Fruit fly (Drosophila melanogaster): Measurements from ENCODE around the gene CG15628.

CG15628 gene

dm6 chr2L:4821757-4822156 lies at the start of gene CG15628:
TSS of gene CG15628 (plus strand) at chr2L:4821774.
- TF ChIP-seq CG10669 (GFP tag; optimal IDR thresholded peaks at IDR 0.05) (no peak), vri (GFP tag; optimal IDR thresholded peaks at IDR 0.05) (no peak), CG3032 (tag; optimal IDR thresholded peaks at IDR 0.05) (no peak), Eip78C (GFP tag) (no peak), CG3919 (GFP tag; optimal IDR thresholded peaks at IDR 0.05) (no peak), salr (GFP tag; optimal IDR thresholded peaks at IDR 0.05) (no peak), Sox14 (GFP tag; optimal IDR thresholded peaks at IDR 0.05) (no peak), CG6808 (GFP tag; optimal IDR thresholded peaks at IDR 0.05) (no peak), CG32006 (GFP tag; optimal IDR thresholded peaks at IDR 0.05) (no peak), Met (GFP tag; optimal IDR thresholded peaks at IDR 0.05) (no peak), dsx (GFP tag; optimal IDR thresholded peaks at IDR 0.05; ENCODE audit: poor library complexity, severe bottlenecking) (no peak), CG8632 (GFP tag; optimal IDR thresholded peaks at IDR 0.05) (no peak), Ets21C (GFP tag; optimal IDR thresholded peaks at IDR 0.05) (no peak), CG1621 (tag; optimal IDR thresholded peaks at IDR 0.05) (no peak), ss (GFP tag; optimal IDR thresholded peaks at IDR 0.05) (no peak), pdm3 (GFP tag; optimal IDR thresholded peaks at IDR 0.05) (no peak), esn (GFP tag; optimal IDR thresholded peaks at IDR 0.05) (no peak), Eip93F (GFP tag; optimal IDR thresholded peaks at IDR 0.05) (no peak), CG10631 (GFP tag; optimal IDR thresholded peaks at IDR 0.05) (no peak)

DNA sequence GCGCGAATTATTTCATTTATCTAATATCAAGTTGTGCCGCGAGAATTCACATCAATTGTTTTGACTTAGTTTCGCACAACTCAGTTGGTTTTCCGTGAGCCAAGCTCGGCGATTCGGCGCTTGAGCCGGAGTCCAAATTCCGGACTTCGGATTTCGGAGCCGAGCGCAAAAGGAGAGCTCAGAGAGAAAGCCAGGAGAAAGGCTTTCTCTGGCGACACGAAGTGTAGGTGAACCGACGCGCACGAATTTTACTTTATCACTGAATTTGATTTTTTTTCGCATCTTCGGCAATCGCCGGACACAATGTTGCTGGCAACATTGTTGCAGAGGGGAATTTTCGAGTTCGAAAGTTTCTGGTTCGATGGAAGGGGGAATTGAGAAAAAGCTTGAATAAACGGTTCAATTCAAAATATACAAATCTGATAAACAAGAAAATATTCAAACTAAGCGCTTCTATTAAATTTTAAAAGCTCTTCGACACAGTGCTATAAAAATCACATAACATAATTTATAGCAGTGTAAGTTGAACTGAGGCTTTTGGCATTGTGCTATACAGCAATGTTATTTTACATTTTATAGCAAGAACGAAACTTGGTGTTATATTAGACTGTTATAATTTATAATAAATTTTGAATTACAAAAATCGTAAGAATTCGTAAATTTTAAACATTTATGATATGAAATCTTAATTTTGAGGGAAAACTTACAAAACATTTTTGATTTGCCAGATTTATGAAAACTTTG lies 27.6 kb upstream of the CG15628 start, which contains the start of gene fipi:
fipi (minus strand) TSS at position 265 of the 744 bp plus-strand sequence.
- TF ChIP-seq Eip78C (GFP tag) (peak; percentile 66), dsx (GFP tag; optimal IDR thresholded peaks at IDR 0.05; ENCODE audit: poor library complexity, severe bottlenecking) (peak; percentile 78), achi (GFP tag; optimal IDR thresholded peaks at IDR 0.05) (no peak), eg (GFP tag; IDR thresholded peaks at IDR 0.05) (peak; percentile 27; the same call in 1 of the 3 replicates), pdm3 (GFP tag; optimal IDR thresholded peaks at IDR 0.05) (no peak), CG6276 (GFP tag; optimal IDR thresholded peaks at IDR 0.05) (no peak), CG15336 (GFP tag; IDR thresholded peaks at IDR 0.05) (no peak), svp (GFP tag) (peak; percentile 46)

dm6 chr2L:4794524-4794804 lies 27.1 kb upstream of the CG15628 start, which contains the start of gene CG3294:
TSS of gene CG3294 (plus strand) at chr2L:4794549.
- no peak for TF ChIP-seq CG8319 (GFP tag; optimal IDR thresholded peaks at IDR 0.05)
- no peak for TF ChIP-seq dac (GFP tag; optimal IDR thresholded peaks at IDR 0.05)
- no peak for TF ChIP-seq vri (GFP tag; optimal IDR thresholded peaks at IDR 0.05)
- TF ChIP-seq achi (GFP tag; optimal IDR thresholded peaks at IDR 0.05) = no peak
- no peak for TF ChIP-seq CG6792 (GFP tag; optimal IDR thresholded peaks at IDR 0.05)

DNA sequence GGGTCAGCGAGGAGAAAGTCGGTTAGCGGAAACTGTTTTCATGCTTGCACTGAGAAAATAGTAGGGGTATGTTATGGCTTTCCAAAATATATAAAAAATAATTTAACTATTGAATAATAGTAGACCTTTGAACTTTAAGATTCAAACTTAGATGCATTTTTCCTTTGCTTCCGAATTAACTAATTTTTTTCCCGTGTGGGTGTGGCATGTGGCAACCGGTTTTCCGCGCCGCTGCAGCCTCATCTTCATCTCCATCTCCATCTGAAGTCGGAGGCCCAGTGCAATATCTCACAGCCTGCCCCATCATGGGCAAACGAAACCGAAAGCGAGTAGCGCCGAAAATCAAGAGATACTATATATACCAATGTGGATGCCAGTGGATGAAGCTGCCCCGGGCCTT lies 23.9 kb upstream of the CG15628 start:
- peak; percentile 42 for TF ChIP-seq Hr4 (GFP tag; optimal IDR thresholded peaks at IDR 0.05)
- TF ChIP-seq CG8119 (GFP tag; IDR thresholded peaks at IDR 0.05) = peak; percentile 82
- TF ChIP-seq esn (GFP tag; optimal IDR thresholded peaks at IDR 0.05) = peak; percentile 57
- peak; percentile 70 for TF ChIP-seq CG11762 (GFP tag; optimal IDR thresholded peaks at IDR 0.05; ENCODE audit: insufficient read depth)
- peak; percentile 43 for TF ChIP-seq svp (GFP tag)
- TF ChIP-seq fd85E (GFP tag; optimal IDR thresholded peaks at IDR 0.05) = peak; percentile 12
- TF ChIP-seq Sox15 (GFP tag; optimal IDR thresholded peaks at IDR 0.05) = no peak
- TF ChIP-seq topi (GFP tag; optimal IDR thresholded peaks at IDR 0.05) = peak; percentile 4
- TF ChIP-seq Blimp-1 (GFP tag; optimal IDR thresholded peaks at IDR 0.05) = peak; percentile 96
- TF ChIP-seq CG4318 (GFP tag; optimal IDR thresholded peaks at IDR 0.05) = peak; percentile 8
- TF ChIP-seq OdsH (GFP tag; optimal IDR thresholded peaks at IDR 0.05) = peak; percentile 54
- TF ChIP-seq CG6808 (GFP tag; optimal IDR thresholded peaks at IDR 0.05) = no peak
- TF ChIP-seq CG6854 (GFP tag; optimal IDR thresholded peaks at IDR 0.05) = no peak
- no peak for TF ChIP-seq CG11902 (GFP tag; optimal IDR thresholded peaks at IDR 0.05)
- TF ChIP-seq Sox14 (GFP tag; optimal IDR thresholded peaks at IDR 0.05) = peak; percentile 32
- peak; percentile 67 for TF ChIP-seq CG6163 (GFP tag; IDR thresholded peaks at IDR 0.05)
- no peak for TF ChIP-seq CG11294 (GFP tag; IDR thresholded peaks at IDR 0.05)
- TF ChIP-seq CG10631 (GFP tag; optimal IDR thresholded peaks at IDR 0.05) = peak; percentile 9
- TF ChIP-seq CG6792 (GFP tag; optimal IDR thresholded peaks at IDR 0.05) = peak; percentile 39
- peak; percentile 11 for TF ChIP-seq Sox102F (GFP tag; optimal IDR thresholded peaks at IDR 0.05)
- peak; percentile 83 for TF ChIP-seq eg (GFP tag; IDR thresholded peaks at IDR 0.05)
- peak; percentile 39 for TF ChIP-seq Smox (GFP tag; optimal IDR thresholded peaks at IDR 0.05)
- TF ChIP-seq CG3919 (GFP tag; optimal IDR thresholded peaks at IDR 0.05) = peak; percentile 30
- peak; percentile 56 for TF ChIP-seq lz (GFP tag; optimal IDR thresholded peaks at IDR 0.05)
- peak; percentile 55 for TF ChIP-seq CG8319 (GFP tag; optimal IDR thresholded peaks at IDR 0.05)
- no peak for TF ChIP-seq CG31627 (GFP tag; optimal IDR thresholded peaks at IDR 0.05)
- TF ChIP-seq Ets21C (GFP tag; optimal IDR thresholded peaks at IDR 0.05) = no peak
